Fruit fly (Drosophila melanogaster): ENCODE measurements around the gene CG9399.

dm6 chr3R:9551659-9552435, 22.2 kb downstream of the CG9399 start, which contains the start of the genes mura and RnpS1:
- TF ChIP-seq GATAd (GFP tag; optimal IDR thresholded peaks at IDR 0.05) (no peak), fru (GFP tag; optimal IDR thresholded peaks at IDR 0.05) (no peak)

Measured in whole organism, wandering third instar larva.